Fruit fly (Drosophila melanogaster): ENCODE data around the gene Nsf2.
A peak's percentile ranks its signal among the peaks of the same experiment; 100 is the strongest.

Nsf2 gene

dm6 chr3R:13875438-13875861 is 37.7 kb upstream of the Nsf2 start (continued):
- TF ChIP-seq CG6276 (GFP tag; optimal IDR thresholded peaks at IDR 0.05) (peak; percentile 35), esn (GFP tag; optimal IDR thresholded peaks at IDR 0.05) (peak; percentile 49), pdm3 (GFP tag; optimal IDR thresholded peaks at IDR 0.05) (no peak), dsx (GFP tag; optimal IDR thresholded peaks at IDR 0.05; ENCODE audit: poor library complexity, severe bottlenecking) (peak; percentile 5), Ets21C (GFP tag; optimal IDR thresholded peaks at IDR 0.05) (no peak), Eip78C (GFP tag) (peak; percentile 53), CG3919 (GFP tag; optimal IDR thresholded peaks at IDR 0.05) (peak; percentile 57), salr (GFP tag; optimal IDR thresholded peaks at IDR 0.05) (peak in 1 of 2 experiments; percentile 61), OdsH (GFP tag; optimal IDR thresholded peaks at IDR 0.05) (peak; percentile 35), CG16779 (tag; optimal IDR thresholded peaks at IDR 0.05) (peak; percentile 12), Hr38 (GFP tag; optimal IDR thresholded peaks at IDR 0.05) (no peak), Hr39 (GFP tag; optimal IDR thresholded peaks at IDR 0.05) (no peak), CG11902 (GFP tag; optimal IDR thresholded peaks at IDR 0.05) (no peak), achi (GFP tag; optimal IDR thresholded peaks at IDR 0.05) (peak; percentile 46), CG4318 (GFP tag; optimal IDR thresholded peaks at IDR 0.05) (peak; percentile 31), CG11762 (GFP tag; optimal IDR thresholded peaks at IDR 0.05; ENCODE audit: insufficient read depth) (peak; percentile 18), CG34406 (GFP tag; optimal IDR thresholded peaks at IDR 0.05) (peak; percentile 35), Smox (GFP tag; optimal IDR thresholded peaks at IDR 0.05) (peak; percentile 26), acj6 (GFP tag; optimal IDR thresholded peaks at IDR 0.05) (peak; percentile 28), CG10631 (GFP tag; optimal IDR thresholded peaks at IDR 0.05) (peak; percentile 56), Sox102F (GFP tag; optimal IDR thresholded peaks at IDR 0.05) (no peak), fkh (GFP tag; optimal IDR thresholded peaks at IDR 0.05) (no peak), Sox15 (GFP tag; optimal IDR thresholded peaks at IDR 0.05) (no peak), Lpt (GFP tag; optimal IDR thresholded peaks at IDR 0.05) (no peak), net (GFP tag; optimal IDR thresholded peaks at IDR 0.05) (no peak), CG8119 (GFP tag; IDR thresholded peaks at IDR 0.05) (peak; percentile 56), vri (GFP tag; optimal IDR thresholded peaks at IDR 0.05) (no peak), CG10669 (GFP tag; optimal IDR thresholded peaks at IDR 0.05) (peak; percentile 0), dac (GFP tag; optimal IDR thresholded peaks at IDR 0.05) (no peak)

dm6 chr3R:13874866-13875417 is 37.2 kb upstream of the Nsf2 start, which contains the start of gene E5:
TSS of gene E5 (minus strand) at chr3R:13874916.
- TF ChIP-seq Eip78C (GFP tag) (peak; percentile 63), Hr38 (GFP tag; optimal IDR thresholded peaks at IDR 0.05) (no peak), net (GFP tag; optimal IDR thresholded peaks at IDR 0.05) (no peak), Smox (GFP tag; optimal IDR thresholded peaks at IDR 0.05) (no peak), CG15336 (GFP tag; IDR thresholded peaks at IDR 0.05) (0 out of 2 replicates have a peak, but pooled peaks have one; percentile 7), lz (GFP tag; optimal IDR thresholded peaks at IDR 0.05) (no peak), CG10631 (GFP tag; optimal IDR thresholded peaks at IDR 0.05) (no peak), CG6854 (GFP tag; optimal IDR thresholded peaks at IDR 0.05) (peak; percentile 42), Ets21C (GFP tag; optimal IDR thresholded peaks at IDR 0.05) (no peak), CG11294 (GFP tag; IDR thresholded peaks at IDR 0.05) (no peak), Lpt (GFP tag; optimal IDR thresholded peaks at IDR 0.05) (no peak), svp (GFP tag) (no peak), CG32006 (GFP tag; optimal IDR thresholded peaks at IDR 0.05) (no peak), ss (GFP tag; optimal IDR thresholded peaks at IDR 0.05) (no peak), dac (GFP tag; optimal IDR thresholded peaks at IDR 0.05) (no peak), CG9139 (GFP tag; optimal IDR thresholded peaks at IDR 0.05) (no peak), CG6792 (GFP tag; optimal IDR thresholded peaks at IDR 0.05) (no peak)

- no peak for TF ChIP-seq topi (GFP tag; optimal IDR thresholded peaks at IDR 0.05)
- no peak for TF ChIP-seq CG8632 (GFP tag; optimal IDR thresholded peaks at IDR 0.05)
- TF ChIP-seq CG6854 (GFP tag; optimal IDR thresholded peaks at IDR 0.05): no peak
- TF ChIP-seq salr (GFP tag; optimal IDR thresholded peaks at IDR 0.05): no peak
- no peak for TF ChIP-seq CG3032 (tag; optimal IDR thresholded peaks at IDR 0.05)
- no peak for TF ChIP-seq Ets96B (tag; optimal IDR thresholded peaks at IDR 0.05)
These were observed 34.4 kb upstream of the Nsf2 start for dm6 chr3R:13872161-13872560.

Measured in whole organism, prepupa.